Fruit fly (Drosophila melanogaster) whole organism, embryonic: ENCODE measurements around the gene Dhc62B.

Experiments used
- Adf1 ChIP-seq: fragments of 200-800 bp; sonication (Bioruptor generic); IDR thresholded peaks from 2 replicates; pipeline ENCODE4 v1.3.6; 2022; ENCODE audit warnings: missing biosample characterization, missing genetic modification characterization
- Asciz ChIP-seq: fragments of 200-800 bp; sonication (Bioruptor generic); optimal IDR thresholded peaks from 2 replicates; lab custom pipeline; 2017; ENCODE audit warnings: missing biosample characterization, mild to moderate bottlenecking, missing genetic modification characterization, missing genetic modification reagents
- Bgb ChIP-seq: fragments of 200-800 bp; sonication (Bioruptor generic); IDR thresholded peaks from 2 replicates; pipeline ENCODE4 v1.3.6; 2022; ENCODE audit warnings: missing biosample characterization, missing genetic modification characterization; ENCODE audit not compliant: partially characterized antibody
- CG11560 ChIP-seq: fragments of 200-800 bp; sonication (Bioruptor generic); IDR thresholded peaks from 3 replicates; pipeline ENCODE4 v1.3.6; 2022; ENCODE audit warnings: missing biosample characterization, missing genetic modification characterization
- CG16779 ChIP-seq: fragments of 200-800 bp; sonication (Bioruptor generic); IDR thresholded peaks from 2 replicates; pipeline ENCODE4 v1.3.6; 2022; ENCODE audit warnings: missing biosample characterization, missing genetic modification characterization
- CG17568 ChIP-seq: fragments of 200-800 bp; sonication (Bioruptor generic); optimal IDR thresholded peaks from 2 replicates; lab custom pipeline; 2018; ENCODE audit warnings: missing biosample characterization, mild to moderate bottlenecking, missing genetic modification characterization, moderate library complexity
- CG18764 ChIP-seq: fragments of 200-800 bp; sonication (Bioruptor generic); optimal IDR thresholded peaks from 3 replicates; lab custom pipeline; 2016; ENCODE audit warnings: missing biosample characterization, missing genetic modification characterization
- CG2116 ChIP-seq: fragments of 200-800 bp; sonication (Bioruptor generic); optimal IDR thresholded peaks from 3 replicates; lab custom pipeline; 2018; ENCODE audit warnings: missing biosample characterization, mild to moderate bottlenecking, missing genetic modification characterization
- CG2199 ChIP-seq: fragments of 200-800 bp; sonication (Bioruptor generic); IDR thresholded peaks from 3 replicates; pipeline ENCODE4 v1.3.6; 2022; ENCODE audit warnings: missing biosample characterization, missing genetic modification characterization
- CG31441 ChIP-seq: fragments of 200-800 bp; sonication (Bioruptor generic); IDR thresholded peaks from 2 replicates; pipeline ENCODE4 v1.3.6; 2022; ENCODE audit warnings: missing biosample characterization, missing genetic modification characterization
- CG3163 ChIP-seq: fragments of 200-800 bp; sonication (Bioruptor generic); optimal IDR thresholded peaks from 3 replicates; lab custom pipeline; 2016; ENCODE audit warnings: missing biosample characterization, missing genetic modification characterization
- CG33213 ChIP-seq: fragments of 200-800 bp; sonication (Bioruptor generic); optimal IDR thresholded peaks from 3 replicates; lab custom pipeline; 2016; ENCODE audit warnings: missing biosample characterization, missing genetic modification characterization
- CG34224 ChIP-seq: fragments of 200-800 bp; sonication (Bioruptor generic); IDR thresholded peaks from 3 replicates; pipeline ENCODE4 v1.3.6; 2022; ENCODE audit warnings: missing biosample characterization, missing genetic modification characterization; ENCODE audit not compliant: partially characterized antibody
- CG4282 ChIP-seq: fragments of 200-800 bp; sonication (Bioruptor generic); optimal IDR thresholded peaks from 2 replicates; lab custom pipeline; 2016; ENCODE audit warnings: missing biosample characterization, missing genetic modification characterization
- CG5180 ChIP-seq: fragments of 200-800 bp; sonication (Bioruptor generic); optimal IDR thresholded peaks from 3 replicates; lab custom pipeline; 2017; ENCODE audit warnings: missing biosample characterization, missing genetic modification characterization, mild to moderate bottlenecking, moderate library complexity, missing genetic modification reagents
- CG6854 ChIP-seq: fragments of 200-800 bp; sonication (Bioruptor generic); optimal IDR thresholded peaks from 3 replicates; lab custom pipeline; 2017; ENCODE audit warnings: missing biosample characterization, mild to moderate bottlenecking, missing genetic modification characterization
- CG7745 ChIP-seq: fragments of 200-800 bp; sonication (Bioruptor generic); optimal IDR thresholded peaks from 2 replicates; lab custom pipeline; 2018; ENCODE audit warnings: missing biosample characterization, mild to moderate bottlenecking, missing genetic modification characterization, moderate library complexity
- CG7928 ChIP-seq: fragments of 200-800 bp; sonication (Bioruptor generic); optimal IDR thresholded peaks from 2 replicates; lab custom pipeline; 2017; ENCODE audit warnings: missing biosample characterization, mild to moderate bottlenecking, missing genetic modification characterization
- CG8281 ChIP-seq: fragments of 200-800 bp; sonication (Bioruptor generic); optimal IDR thresholded peaks from 2 replicates; lab custom pipeline; 2018; ENCODE audit warnings: missing biosample characterization, mild to moderate bottlenecking, missing genetic modification characterization, moderate library complexity
- CG8290 ChIP-seq, 3 experiments: fragments of 200-800 bp; sonication (Bioruptor generic); optimal IDR thresholded peaks; 2 replicates each; lab custom pipeline; 2016 to 2019; ENCODE audit warnings: missing biosample characterization in 3 of 3, missing genetic modification characterization in 3 of 3, mild to moderate bottlenecking in 2 of 3, moderate library complexity in 1 of 3
- CrebB ChIP-seq: fragments of 200-800 bp; sonication (Bioruptor generic); optimal IDR thresholded peaks from 3 replicates; lab custom pipeline; 2018; ENCODE audit warnings: missing biosample characterization, mild to moderate bottlenecking, missing genetic modification characterization
- Dbx ChIP-seq: fragments of 200-800 bp; sonication (Bioruptor generic); IDR thresholded peaks from 3 replicates; pipeline ENCODE4 v1.3.6; 2022; ENCODE audit warnings: missing biosample characterization, missing genetic modification characterization
- Dfd ChIP-seq, 2 experiments: fragments of >200 bp; optimal IDR thresholded peaks; 2 replicates each; lab custom pipeline; 2017; ENCODE audit warnings: missing biosample characterization in 2 of 2, missing genetic modification characterization in 2 of 2
- Dp ChIP-seq: fragments of 200-800 bp; sonication (Bioruptor generic); optimal IDR thresholded peaks from 2 replicates; lab custom pipeline; 2018; ENCODE audit warnings: missing biosample characterization, mild to moderate bottlenecking, missing genetic modification characterization, moderate library complexity
- Dref ChIP-seq: fragments of 200-800 bp; sonication (Bioruptor generic); IDR thresholded peaks from 2 replicates; pipeline ENCODE4 v1.3.6; 2022; ENCODE audit warnings: missing biosample characterization, missing genetic modification characterization
- Drgx ChIP-seq: fragments of 200-800 bp; sonication (Bioruptor generic); IDR thresholded peaks from 2 replicates; pipeline ENCODE4 v1.3.6; 2022; ENCODE audit warnings: missing biosample characterization, missing genetic modification characterization
- E2f1 ChIP-seq: fragments of 200-800 bp; sonication (Bioruptor generic); IDR thresholded peaks from 2 replicates; pipeline ENCODE4 v1.3.6; 2022; ENCODE audit warnings: missing biosample characterization, missing genetic modification characterization
- Jarid2 ChIP-seq: fragments of 200-800 bp; sonication (Bioruptor generic); optimal IDR thresholded peaks from 3 replicates; lab custom pipeline; 2017; ENCODE audit warnings: mild to moderate bottlenecking, missing biosample characterization, missing genetic modification reagents, missing genetic modification characterization
- Lpt ChIP-seq: fragments of >200 bp; optimal IDR thresholded peaks from 2 replicates; lab custom pipeline; 2018; ENCODE audit warnings: missing biosample characterization, missing genetic modification characterization
- Med ChIP-seq: fragments of 200-800 bp; sonication (Bioruptor generic); peaks from one replicate; lab custom pipeline; 2016; ENCODE audit warnings: missing biosample characterization, missing genetic modification characterization, mild to moderate bottlenecking, inconsistent platforms, moderate library complexity
- Neu2 ChIP-seq: fragments of 200-800 bp; sonication (Bioruptor generic); optimal IDR thresholded peaks from 3 replicates; lab custom pipeline; 2016; ENCODE audit warnings: missing biosample characterization, missing genetic modification characterization, borderline replicate concordance
- Scr ChIP-seq: fragments of 200-800 bp; sonication (Bioruptor generic); IDR thresholded peaks from 2 replicates; pipeline ENCODE4 v1.3.6; 2022; ENCODE audit warnings: missing biosample characterization, missing genetic modification characterization; ENCODE audit not compliant: partially characterized antibody
- Trl ChIP-seq, 3 experiments: fragments of >200 bp in 2 of 3; fragments of 200-800 bp in 1 of 3; sonication (Bioruptor generic) in 1 of 3; optimal IDR thresholded peaks; 2 replicates in 1 of 3; 3 replicates in 2 of 3; lab custom pipeline; 2016 to 2017; ENCODE audit warnings: missing biosample characterization in 1 of 3, missing genetic modification characterization in 1 of 3
- ewg ChIP-seq: fragments of 200-800 bp; sonication (Bioruptor generic); optimal IDR thresholded peaks from 3 replicates; lab custom pipeline; 2017; ENCODE audit warnings: mild to moderate bottlenecking, missing biosample characterization, missing genetic modification reagents, missing genetic modification characterization
- fru ChIP-seq: fragments of >200 bp; optimal IDR thresholded peaks from 2 replicates; lab custom pipeline; 2017
- ftz-f1 ChIP-seq: fragments of 200-800 bp; sonication (Bioruptor generic); optimal IDR thresholded peaks from 2 replicates; lab custom pipeline; 2016; ENCODE audit warnings: missing biosample characterization, missing genetic modification characterization
- grn ChIP-seq: fragments of 200-800 bp; sonication (Bioruptor generic); optimal IDR thresholded peaks from 3 replicates; lab custom pipeline; 2017; ENCODE audit warnings: missing biosample characterization, missing genetic modification characterization
- hkb ChIP-seq, 2 experiments: fragments of 200-800 bp in 1 of 2; fragments of >200 bp in 1 of 2; sonication (Bioruptor generic) in 1 of 2; IDR thresholded peaks in 1 of 2; optimal IDR thresholded peaks in 1 of 2; 2 replicates each; pipeline versions ENCODE4 v1.3.6 to Lab custom; 2017 to 2022; ENCODE audit warnings: missing biosample characterization in 1 of 2, missing genetic modification characterization in 1 of 2
- ken ChIP-seq: fragments of 200-800 bp; sonication (Bioruptor generic); IDR thresholded peaks from 3 replicates; pipeline ENCODE4 v1.3.6; 2022; ENCODE audit warnings: missing biosample characterization, missing genetic modification characterization
- lab ChIP-seq: fragments of 200-800 bp; sonication (Bioruptor generic); optimal IDR thresholded peaks from 3 replicates; lab custom pipeline; 2017; ENCODE audit warnings: missing biosample characterization, missing genetic modification characterization, mild to moderate bottlenecking, moderate library complexity, missing genetic modification reagents
- prd ChIP-seq, 3 experiments: fragments of >200 bp in 2 of 3; fragments of 200-800 bp in 1 of 3; sonication (Bioruptor generic) in 1 of 3; optimal IDR thresholded peaks in 2 of 3; IDR thresholded peaks in 1 of 3; 2 replicates in 2 of 3; 3 replicates in 1 of 3; pipeline versions ENCODE4 v1.3.6 to Lab custom; 2017 to 2022; ENCODE audit warnings: missing biosample characterization in 1 of 3, missing genetic modification characterization in 1 of 3
- row ChIP-seq: fragments of 200-800 bp; sonication (Bioruptor generic); IDR thresholded peaks from 3 replicates; pipeline ENCODE4 v1.3.6; 2022; ENCODE audit warnings: missing biosample characterization, missing genetic modification characterization
- salm ChIP-seq: fragments of 200-800 bp; sonication (Bioruptor generic); optimal IDR thresholded peaks from 2 replicates; lab custom pipeline; 2018; ENCODE audit warnings: missing biosample characterization, mild to moderate bottlenecking, missing genetic modification characterization
- slbo ChIP-seq: fragments of 200-800 bp; sonication (Bioruptor generic); IDR thresholded peaks from 2 replicates; pipeline ENCODE4 v1.3.6; 2022; ENCODE audit warnings: missing biosample characterization, missing genetic modification characterization
- so ChIP-seq: fragments of 200-800 bp; sonication (Bioruptor generic); IDR thresholded peaks from 3 replicates; pipeline ENCODE4 v1.3.6; 2022; ENCODE audit warnings: missing biosample characterization, missing genetic modification characterization
- sr ChIP-seq: fragments of 200-800 bp; sonication (Bioruptor generic); IDR thresholded peaks from 3 replicates; pipeline ENCODE4 v1.3.6; 2022; ENCODE audit warnings: missing biosample characterization, missing genetic modification characterization

Dhc62B gene

dm6 chr3L:1741655-1742551 is 29.7 kb downstream of the Dhc62B start (continued):
- TF ChIP-seq CrebB (tag; lab: Kevin White, UChicago): peak; percentile 1
- peak; percentile 39; the same call in 1 of the 2 replicates for TF ChIP-seq Bgb (GFP tag; lab: Robert Waterston, UW)
- TF ChIP-seq ewg: no peak
- TF ChIP-seq CG11560 (tag; lab: Robert Waterston, UW): peak; percentile 64; the same call in 1 of the 3 replicates
- no peak for TF ChIP-seq slbo (GFP tag; lab: Robert Waterston, UW)
- no peak for TF ChIP-seq CG4282 (GFP tag; lab: Kevin White, UChicago)
- 0 out of 3 replicates have a peak, but pooled peaks have one; percentile 19 for TF ChIP-seq ken
- no peak for TF ChIP-seq prd (optimal IDR thresholded peaks at IDR 0.05; lab: Kevin White, UChicago)
- TF ChIP-seq prd (GFP tag; IDR thresholded peaks at IDR 0.05; lab: Robert Waterston, UW): 0 out of 3 replicates have a peak, but pooled peaks have one; percentile 3
- 0 out of 3 replicates have a peak, but pooled peaks have one; percentile 21 for TF ChIP-seq CG2199 (GFP tag; lab: Robert Waterston, UW)
- no peak for TF ChIP-seq Drgx (GFP tag; lab: Robert Waterston, UW)
- TF ChIP-seq Med (GFP tag; lab: Kevin White, UChicago): peak; percentile 85
- TF ChIP-seq Lpt (GFP tag; lab: Kevin White, UChicago): no peak
- TF ChIP-seq CG33213 (GFP tag; lab: Kevin White, UChicago): no peak
- TF ChIP-seq Dref: peak; percentile 21
- TF ChIP-seq Dfd (GFP tag; optimal IDR thresholded peaks at IDR 0.05; lab: Kevin White, UChicago): no peak
- no peak for TF ChIP-seq CG7928 (GFP tag; lab: Kevin White, UChicago)
- no peak for TF ChIP-seq CG8290 (GFP tag; optimal IDR thresholded peaks at IDR 0.05; lab: Kevin White, UChicago)
- peak in 1 of 2 experiments; percentile 30 for TF ChIP-seq CG8290 (tag; optimal IDR thresholded peaks at IDR 0.05; lab: Kevin White, UChicago)
- TF ChIP-seq hkb (optimal IDR thresholded peaks at IDR 0.05; lab: Kevin White, UChicago): no peak
- no peak; the same call in 1 of the 2 replicates for TF ChIP-seq hkb (GFP tag; IDR thresholded peaks at IDR 0.05; lab: Robert Waterston, UW)
- 0 out of 2 replicates have a peak, but pooled peaks have one; percentile 53 for TF ChIP-seq CG16779 (GFP tag; lab: Robert Waterston, UW)
- TF ChIP-seq row (GFP tag; lab: Robert Waterston, UW): peak; percentile 59
- TF ChIP-seq CG2116 (GFP tag; lab: Kevin White, UChicago): peak; percentile 16
- peak; percentile 73 for TF ChIP-seq grn (GFP tag; lab: Kevin White, UChicago)
- no peak for TF ChIP-seq CG7745
- TF ChIP-seq Scr: peak; percentile 20; the same call in 1 of the 2 replicates
- peak; percentile 43; the same call in 1 of the 2 replicates for TF ChIP-seq Adf1 (GFP tag; lab: Robert Waterston, UW)
- TF ChIP-seq Trl (optimal IDR thresholded peaks at IDR 0.05; lab: Kevin White, UChicago): peak in 1 of 2 experiments; percentile 38
- TF ChIP-seq Trl (GFP tag; optimal IDR thresholded peaks at IDR 0.05; lab: Kevin White, UChicago): no peak
- peak; percentile 37 for TF ChIP-seq Asciz (GFP tag; lab: Kevin White, UChicago)
- peak; percentile 14 for TF ChIP-seq Dp (GFP tag; lab: Kevin White, UChicago)
- no peak for TF ChIP-seq CG31441 (GFP tag; lab: Robert Waterston, UW)
- peak; percentile 5 for TF ChIP-seq ftz-f1 (GFP tag; lab: Kevin White, UChicago)
- peak; percentile 47 for TF ChIP-seq CG3163
- TF ChIP-seq Neu2 (GFP tag; lab: Kevin White, UChicago): peak; percentile 84
- no peak for TF ChIP-seq fru
- TF ChIP-seq CG18764: no peak
- TF ChIP-seq lab (GFP tag; lab: Kevin White, UChicago): peak; percentile 40
- peak; percentile 33; the same call in 1 of the 3 replicates for TF ChIP-seq CG34224 (GFP tag; lab: Robert Waterston, UW)
- TF ChIP-seq Dbx (GFP tag; lab: Robert Waterston, UW): peak; percentile 15; the same call in 1 of the 3 replicates
- peak; percentile 63 for TF ChIP-seq CG5180 (GFP tag; lab: Kevin White, UChicago)
- TF ChIP-seq Jarid2 (GFP tag; lab: Kevin White, UChicago): peak; percentile 52
- TF ChIP-seq CG17568: peak; percentile 58
- TF ChIP-seq CG6854 (GFP tag; lab: Kevin White, UChicago): peak; percentile 29
- peak; percentile 56 for TF ChIP-seq salm (tag; lab: Kevin White, UChicago)
- peak; percentile 14; the same call in 1 of the 2 replicates for TF ChIP-seq E2f1 (GFP tag; lab: Robert Waterston, UW)
- no peak for TF ChIP-seq sr (GFP tag; lab: Robert Waterston, UW)
- TF ChIP-seq so: peak; percentile 39; the same call in 1 of the 3 replicates
- peak; percentile 10 for TF ChIP-seq CG8281 (tag; lab: Kevin White, UChicago)
